Fruit fly (Drosophila melanogaster): Measurements from ENCODE around the gene Slimp.

DNA sequence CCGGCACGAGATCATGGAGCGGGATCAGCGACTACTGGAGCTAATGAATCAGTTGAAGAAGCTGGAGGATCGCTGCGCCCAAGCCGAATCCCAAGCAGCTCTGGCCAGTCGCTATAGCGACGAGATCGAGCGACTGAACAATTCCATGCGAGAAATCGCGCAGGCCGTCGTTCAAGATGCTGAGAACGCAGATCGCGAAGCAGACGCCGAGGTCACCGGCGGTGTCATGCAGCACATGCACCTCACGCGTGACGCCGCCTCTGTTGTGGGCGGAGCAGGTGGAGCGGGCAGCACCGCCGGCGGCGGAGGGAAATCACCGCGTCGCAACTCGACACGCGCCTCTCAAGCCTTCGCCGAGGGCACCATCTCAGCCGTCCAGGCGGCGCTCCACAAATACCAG, 27.1 kb downstream of the Slimp start:
- TF ChIP-seq CTCF (optimal IDR thresholded peaks at IDR 0.05) (no peak), CG8478 (optimal IDR thresholded peaks at IDR 0.05) (no peak)
